Worm (Caenorhabditis elegans): ENCODE measurements around the gene ZK688.1.

Gene ZK688.1

ce11 chrIII:7894724-7895123 lies 14.6 kb upstream of the ZK688.1 start, which contains the start of gene ZK688.4:
Gene ZK688.4, plus strand, starts transcription at chrIII:7895024.
- TF ChIP-seq elt-1 (tag; optimal IDR thresholded peaks at IDR 0.05; ENCODE audit: borderline replicate concordance, insufficient read depth) (no peak), snpc-4 (tag; optimal IDR thresholded peaks at IDR 0.05) (no peak), ces-1 (GFP tag; optimal IDR thresholded peaks at IDR 0.05) (no peak), cnd-1 (tag; optimal IDR thresholded peaks at IDR 0.05) (no peak), lsy-2 (tag; optimal IDR thresholded peaks at IDR 0.05) (no peak), blmp-1 (tag; optimal IDR thresholded peaks at IDR 0.05) (no peak), nhr-237 (tag; optimal IDR thresholded peaks at IDR 0.05) (no peak), tbx-8 (GFP tag; optimal IDR thresholded peaks at IDR 0.05) (no peak)

ce11 chrIII:7896925-7897324 lies 12.4 kb upstream of the ZK688.1 start, which contains the start of gene ZK688.10:
Gene ZK688.10, minus strand, starts transcription at chrIII:7897025.
- no peak for TF ChIP-seq unc-62 (GFP tag; optimal IDR thresholded peaks at IDR 0.05)
- no peak for TF ChIP-seq lin-13 (tag; optimal IDR thresholded peaks at IDR 0.05)
- no peak for TF ChIP-seq cnd-1 (tag; optimal IDR thresholded peaks at IDR 0.05)
- no peak for TF ChIP-seq ceh-39 (tag; optimal IDR thresholded peaks at IDR 0.05)
- no peak for TF ChIP-seq blmp-1 (tag; optimal IDR thresholded peaks at IDR 0.05)
- no peak for TF ChIP-seq zip-8 (tag; optimal IDR thresholded peaks at IDR 0.05)
- no peak for TF ChIP-seq elt-1 (tag; optimal IDR thresholded peaks at IDR 0.05; ENCODE audit: borderline replicate concordance, insufficient read depth)
- TF ChIP-seq nhr-2 (tag; optimal IDR thresholded peaks at IDR 0.05) = no peak
- no peak for TF ChIP-seq mls-2 (tag; optimal IDR thresholded peaks at IDR 0.05)
- no peak for TF ChIP-seq bed-3 (GFP tag; optimal IDR thresholded peaks at IDR 0.05)
- no peak for TF ChIP-seq flh-1 (GFP tag; optimal IDR thresholded peaks at IDR 0.05)
- TF ChIP-seq snpc-4 (tag; optimal IDR thresholded peaks at IDR 0.05) = no peak
- TF ChIP-seq M03D4.4 (tag; optimal IDR thresholded peaks at IDR 0.05) = no peak
- TF ChIP-seq nhr-237 (tag; optimal IDR thresholded peaks at IDR 0.05) = no peak
- no peak for TF ChIP-seq nhr-28 (tag; optimal IDR thresholded peaks at IDR 0.05)
- TF ChIP-seq pha-4 (tag; optimal IDR thresholded peaks at IDR 0.05) = no peak

ce11 chrIII:7897733-7898132 lies 11.6 kb upstream of the ZK688.1 start:
- no peak for TF ChIP-seq bed-3 (GFP tag; optimal IDR thresholded peaks at IDR 0.05)
- TF ChIP-seq blmp-1 (tag; optimal IDR thresholded peaks at IDR 0.05) = no peak
- TF ChIP-seq nhr-2 (tag; optimal IDR thresholded peaks at IDR 0.05) = no peak
- no peak for TF ChIP-seq ces-1 (GFP tag; optimal IDR thresholded peaks at IDR 0.05)
- TF ChIP-seq drap-1 (GFP tag; optimal IDR thresholded peaks at IDR 0.05) = no peak
- no peak for TF ChIP-seq sptf-1 (tag; optimal IDR thresholded peaks at IDR 0.05)
- no peak for TF ChIP-seq nhr-12 (tag; optimal IDR thresholded peaks at IDR 0.05)
- no peak for TF ChIP-seq flh-1 (GFP tag; optimal IDR thresholded peaks at IDR 0.05)
- TF ChIP-seq ceh-83 (GFP tag; optimal IDR thresholded peaks at IDR 0.05) = no peak

- TF ChIP-seq blmp-1 (tag; optimal IDR thresholded peaks at IDR 0.05) = no peak
- no peak for TF ChIP-seq lin-32 (GFP tag; optimal IDR thresholded peaks at IDR 0.05)
- no peak for TF ChIP-seq nhr-12 (tag; optimal IDR thresholded peaks at IDR 0.05)
- no peak for TF ChIP-seq drap-1 (GFP tag; optimal IDR thresholded peaks at IDR 0.05)
- TF ChIP-seq unc-39 (tag; optimal IDR thresholded peaks at IDR 0.05) = no peak
- no peak for TF ChIP-seq nhr-2 (tag; optimal IDR thresholded peaks at IDR 0.05)
- no peak for TF ChIP-seq sptf-1 (tag; optimal IDR thresholded peaks at IDR 0.05)
- no peak for TF ChIP-seq hlh-1 (tag; optimal IDR thresholded peaks at IDR 0.05)
- TF ChIP-seq lin-13 (tag; optimal IDR thresholded peaks at IDR 0.05) = no peak
- no peak for TF ChIP-seq unc-62 (GFP tag; optimal IDR thresholded peaks at IDR 0.05)
- no peak for TF ChIP-seq elt-3 (tag; optimal IDR thresholded peaks at IDR 0.05)
- no peak for TF ChIP-seq snpc-4 (tag; optimal IDR thresholded peaks at IDR 0.05)
- no peak for TF ChIP-seq unc-120 (tag; optimal IDR thresholded peaks at IDR 0.05; ENCODE audit: poor library complexity, severe bottlenecking)
- no peak for TF ChIP-seq flh-1 (GFP tag; optimal IDR thresholded peaks at IDR 0.05)
- no peak for TF ChIP-seq zip-8 (tag; optimal IDR thresholded peaks at IDR 0.05)
- TF ChIP-seq ceh-39 (tag; optimal IDR thresholded peaks at IDR 0.05) = no peak
- TF ChIP-seq mab-5 (tag; optimal IDR thresholded peaks at IDR 0.05) = no peak
- TF ChIP-seq ham-2 (GFP tag; optimal IDR thresholded peaks at IDR 0.05) = no peak
- TF ChIP-seq pha-4 (tag; optimal IDR thresholded peaks at IDR 0.05) = no peak
- TF ChIP-seq lsy-2 (tag; optimal IDR thresholded peaks at IDR 0.05) = no peak
Measured at ce11 chrIII:7900733-7901132, 8.6 kb upstream of the ZK688.1 start, which contains the start of gene best-24. Gene best-24, plus strand, starts transcription at chrIII:7901033.

ce11 chrIII:7903427-7903826 lies 5.9 kb upstream of the ZK688.1 start:
- TF ChIP-seq mab-5 (tag; optimal IDR thresholded peaks at IDR 0.05) (no peak), lin-32 (GFP tag; optimal IDR thresholded peaks at IDR 0.05) (no peak), nhr-12 (tag; optimal IDR thresholded peaks at IDR 0.05) (no peak)
